Fruit fly (Drosophila melanogaster) whole organism, embryonic: ENCODE results near the gene CG8119.

Experiments
- Ada2b ChIP-seq: fragments of 200-800 bp; sonication (Bioruptor generic); IDR thresholded peaks from 2 replicates; pipeline ENCODE4 v1.3.6; 2022; ENCODE audit warnings: missing biosample characterization, missing genetic modification characterization
- B-H2 ChIP-seq: fragments of 200-800 bp; sonication (Bioruptor generic); optimal IDR thresholded peaks from 2 replicates; lab custom pipeline; 2018; ENCODE audit warnings: missing biosample characterization, mild to moderate bottlenecking, missing genetic modification characterization
- CG10462 ChIP-seq: fragments of 200-800 bp; sonication (Bioruptor generic); optimal IDR thresholded peaks from 2 replicates; lab custom pipeline; 2016; ENCODE audit warnings: missing biosample characterization, missing genetic modification characterization
- CG10654 ChIP-seq: fragments of 200-800 bp; sonication (Bioruptor generic); optimal IDR thresholded peaks from 2 replicates; lab custom pipeline; 2016; ENCODE audit warnings: missing biosample characterization, missing genetic modification characterization
- CG10979 ChIP-seq: fragments of 200-800 bp; sonication (Bioruptor generic); optimal IDR thresholded peaks from 2 replicates; lab custom pipeline; 2018; ENCODE audit warnings: missing biosample characterization, mild to moderate bottlenecking, missing genetic modification characterization, moderate library complexity
- CG11093 ChIP-seq: fragments of 200-800 bp; sonication (Bioruptor generic); IDR thresholded peaks from 3 replicates; pipeline ENCODE4 v1.3.6; 2022; ENCODE audit warnings: missing biosample characterization, missing genetic modification characterization
- CG11504 ChIP-seq: fragments of 200-800 bp; sonication (Bioruptor generic); optimal IDR thresholded peaks from 3 replicates; lab custom pipeline; 2019; ENCODE audit warnings: missing biosample characterization, mild to moderate bottlenecking, missing genetic modification characterization, moderate library complexity
- CG13123 ChIP-seq: fragments of 200-800 bp; sonication (Bioruptor generic); optimal IDR thresholded peaks from 2 replicates; lab custom pipeline; 2016; ENCODE audit warnings: missing biosample characterization, missing genetic modification characterization
- CG1603 ChIP-seq: fragments of 200-800 bp; sonication (Bioruptor generic); optimal IDR thresholded peaks from 2 replicates; lab custom pipeline; 2019; ENCODE audit warnings: missing biosample characterization, mild to moderate bottlenecking, missing genetic modification characterization, moderate library complexity
- CG18599 ChIP-seq: fragments of 200-800 bp; sonication (Bioruptor generic); optimal IDR thresholded peaks from 3 replicates; lab custom pipeline; 2017; ENCODE audit warnings: missing biosample characterization, missing genetic modification characterization, mild to moderate bottlenecking, moderate library complexity, missing genetic modification reagents
- CG18764 ChIP-seq: fragments of 200-800 bp; sonication (Bioruptor generic); optimal IDR thresholded peaks from 3 replicates; lab custom pipeline; 2016; ENCODE audit warnings: missing biosample characterization, missing genetic modification characterization
- CG2120 ChIP-seq: fragments of 200-800 bp; sonication (Bioruptor generic); optimal IDR thresholded peaks from 3 replicates; lab custom pipeline; 2016; ENCODE audit warnings: missing biosample characterization, missing genetic modification characterization
- CG30403 ChIP-seq: fragments of 200-800 bp; sonication (Bioruptor generic); optimal IDR thresholded peaks from 3 replicates; lab custom pipeline; 2016; ENCODE audit warnings: missing biosample characterization, missing genetic modification characterization
- CG3065 ChIP-seq: fragments of 200-800 bp; sonication (Bioruptor generic); optimal IDR thresholded peaks from 2 replicates; lab custom pipeline; 2016; ENCODE audit warnings: missing biosample characterization, missing genetic modification characterization
- CG3726 ChIP-seq: fragments of 200-800 bp; sonication (Bioruptor generic); IDR thresholded peaks from 3 replicates; pipeline ENCODE4, ENCODE4 v1.3.6; 2022; ENCODE audit warnings: missing biosample characterization, missing genetic modification characterization
- CG4424 ChIP-seq: fragments of 200-800 bp; sonication (Bioruptor generic); optimal IDR thresholded peaks from 3 replicates; lab custom pipeline; 2016; ENCODE audit warnings: missing biosample characterization, missing genetic modification characterization
- CG7987 ChIP-seq: fragments of 200-800 bp; sonication (Bioruptor generic); optimal IDR thresholded peaks from 2 replicates; lab custom pipeline; 2018; ENCODE audit warnings: missing biosample characterization, mild to moderate bottlenecking, missing genetic modification characterization, moderate library complexity
- CG8290 ChIP-seq, 3 experiments: fragments of 200-800 bp; sonication (Bioruptor generic); optimal IDR thresholded peaks; 2 replicates each; lab custom pipeline; 2016 to 2019; ENCODE audit warnings: missing biosample characterization in 3 of 3, missing genetic modification characterization in 3 of 3, mild to moderate bottlenecking in 2 of 3, moderate library complexity in 1 of 3
- CG8765 ChIP-seq: fragments of 200-800 bp; sonication (Bioruptor generic); IDR thresholded peaks from 2 replicates; pipeline ENCODE4 v1.3.6; 2022; ENCODE audit warnings: missing biosample characterization, missing genetic modification characterization
- CG9797 ChIP-seq: fragments of 200-800 bp; sonication (Bioruptor generic); optimal IDR thresholded peaks from 3 replicates; lab custom pipeline; 2018; ENCODE audit warnings: missing biosample characterization, mild to moderate bottlenecking, missing genetic modification characterization
- CrebB ChIP-seq: fragments of 200-800 bp; sonication (Bioruptor generic); optimal IDR thresholded peaks from 3 replicates; lab custom pipeline; 2018; ENCODE audit warnings: missing biosample characterization, mild to moderate bottlenecking, missing genetic modification characterization
- Dbx ChIP-seq: fragments of 200-800 bp; sonication (Bioruptor generic); IDR thresholded peaks from 3 replicates; pipeline ENCODE4 v1.3.6; 2022; ENCODE audit warnings: missing biosample characterization, missing genetic modification characterization
- Dfd ChIP-seq, 2 experiments: fragments of >200 bp; optimal IDR thresholded peaks; 2 replicates each; lab custom pipeline; 2017; ENCODE audit warnings: missing biosample characterization in 2 of 2, missing genetic modification characterization in 2 of 2
- Dip2 ChIP-seq: fragments of 200-800 bp; sonication (Bioruptor generic); IDR thresholded peaks from 2 replicates; pipeline ENCODE4 v1.3.6; 2022; ENCODE audit warnings: missing biosample characterization, missing genetic modification characterization
- GATAe ChIP-seq: fragments of 200-800 bp; sonication (Bioruptor generic); conservative IDR thresholded peaks from 2 replicates; pipeline ENCODE4 v1.3.6; 2022; ENCODE audit warnings: missing biosample characterization, missing genetic modification characterization
- HLHmδ ChIP-seq: fragments of 200-800 bp; sonication (Bioruptor generic); optimal IDR thresholded peaks from 2 replicates; lab custom pipeline; 2018; ENCODE audit warnings: missing biosample characterization, mild to moderate bottlenecking, missing genetic modification characterization, moderate library complexity
- Hr78 ChIP-seq, 2 experiments: fragments of 200-800 bp in 1 of 2; fragments of >200 bp in 1 of 2; sonication (Bioruptor generic) in 1 of 2; optimal IDR thresholded peaks; 2 replicates each; lab custom pipeline; 2017 to 2019; ENCODE audit warnings: missing biosample characterization in 2 of 2, missing genetic modification characterization in 2 of 2, mild to moderate bottlenecking in 1 of 2, moderate library complexity in 1 of 2
- Oaz ChIP-seq: fragments of 200-800 bp; sonication (Bioruptor generic); IDR thresholded peaks from 2 replicates; pipeline ENCODE4 v1.3.6; 2022; ENCODE audit warnings: missing biosample characterization, missing genetic modification characterization
- Opbp ChIP-seq: fragments of 200-800 bp; sonication (Bioruptor generic); IDR thresholded peaks from 3 replicates; pipeline ENCODE4 v1.3.6; 2022; ENCODE audit warnings: missing biosample characterization, missing genetic modification characterization; ENCODE audit not compliant: partially characterized antibody
- TFAM ChIP-seq: fragments of 200-800 bp; sonication (Bioruptor generic); optimal IDR thresholded peaks from 2 replicates; lab custom pipeline; 2017; ENCODE audit warnings: missing biosample characterization, missing genetic modification characterization, inconsistent platforms
- ato ChIP-seq: fragments of 200-800 bp; sonication (Bioruptor generic); IDR thresholded peaks from 2 replicates; pipeline ENCODE4 v1.3.6; 2022; ENCODE audit warnings: missing biosample characterization, missing genetic modification characterization; ENCODE audit not compliant: partially characterized antibody
- az2 ChIP-seq: fragments of 200-800 bp; sonication (Bioruptor generic); optimal IDR thresholded peaks from 3 replicates; lab custom pipeline; 2016; ENCODE audit warnings: missing biosample characterization, missing genetic modification characterization
- cwo ChIP-seq: fragments of 200-800 bp; sonication (Bioruptor generic); optimal IDR thresholded peaks from 3 replicates; lab custom pipeline; 2017; ENCODE audit warnings: missing biosample characterization, missing genetic modification characterization, mild to moderate bottlenecking, moderate library complexity, missing genetic modification reagents
- en ChIP-seq: fragments of 200-800 bp; sonication (Bioruptor generic); optimal IDR thresholded peaks from 2 replicates; lab custom pipeline; 2016; ENCODE audit warnings: missing biosample characterization, missing genetic modification characterization
- fd102C ChIP-seq: fragments of 200-800 bp; sonication (Bioruptor generic); optimal IDR thresholded peaks from 2 replicates; lab custom pipeline; 2018; ENCODE audit warnings: missing biosample characterization, mild to moderate bottlenecking, missing genetic modification characterization, moderate library complexity
- fd3F ChIP-seq: fragments of 200-800 bp; sonication (Bioruptor generic); optimal IDR thresholded peaks from 2 replicates; lab custom pipeline; 2018; ENCODE audit warnings: missing biosample characterization, mild to moderate bottlenecking, missing genetic modification characterization, moderate library complexity
- fd96Cb ChIP-seq: fragments of 200-800 bp; sonication (Bioruptor generic); optimal IDR thresholded peaks from 2 replicates; lab custom pipeline; 2018; ENCODE audit warnings: missing biosample characterization, mild to moderate bottlenecking, missing genetic modification characterization, moderate library complexity
- kah ChIP-seq: fragments of 200-800 bp; sonication (Bioruptor generic); optimal IDR thresholded peaks from 2 replicates; lab custom pipeline; 2018; ENCODE audit warnings: missing biosample characterization, mild to moderate bottlenecking, missing genetic modification characterization
- lilli ChIP-seq: fragments of 200-800 bp; sonication (Bioruptor generic); optimal IDR thresholded peaks from 3 replicates; lab custom pipeline; 2016; ENCODE audit warnings: missing biosample characterization, missing genetic modification characterization
- maf-S ChIP-seq: fragments of 200-800 bp; sonication (Bioruptor generic); optimal IDR thresholded peaks from 2 replicates; lab custom pipeline; 2016; ENCODE audit warnings: missing biosample characterization, missing genetic modification characterization
- nom ChIP-seq: fragments of 200-800 bp; sonication (Bioruptor generic); optimal IDR thresholded peaks from 2 replicates; lab custom pipeline; 2017; ENCODE audit warnings: missing biosample characterization, missing genetic modification characterization, mild to moderate bottlenecking, moderate library complexity, missing genetic modification reagents
- peb ChIP-seq: fragments of 200-800 bp; sonication (Bioruptor generic); IDR thresholded peaks from 2 replicates; pipeline ENCODE4 v1.3.6; 2022; ENCODE audit warnings: missing biosample characterization, missing genetic modification characterization
- prd ChIP-seq, 3 experiments: fragments of >200 bp in 2 of 3; fragments of 200-800 bp in 1 of 3; sonication (Bioruptor generic) in 1 of 3; optimal IDR thresholded peaks in 2 of 3; IDR thresholded peaks in 1 of 3; 2 replicates in 2 of 3; 3 replicates in 1 of 3; pipeline versions ENCODE4 v1.3.6 to Lab custom; 2017 to 2022; ENCODE audit warnings: missing biosample characterization in 1 of 3, missing genetic modification characterization in 1 of 3
- ranshi ChIP-seq: fragments of 200-800 bp; sonication (Bioruptor generic); IDR thresholded peaks from 2 replicates; pipeline ENCODE4 v1.3.6; 2022; ENCODE audit warnings: missing biosample characterization, missing genetic modification characterization
- schlank ChIP-seq: fragments of 200-800 bp; sonication (Bioruptor generic); optimal IDR thresholded peaks from 2 replicates; lab custom pipeline; 2018; ENCODE audit warnings: missing biosample characterization, mild to moderate bottlenecking, missing genetic modification characterization
- slou ChIP-seq: fragments of 200-800 bp; sonication (Bioruptor generic); optimal IDR thresholded peaks from 3 replicates; lab custom pipeline; 2016; ENCODE audit warnings: missing biosample characterization, missing genetic modification characterization
- so ChIP-seq: fragments of 200-800 bp; sonication (Bioruptor generic); IDR thresholded peaks from 3 replicates; pipeline ENCODE4 v1.3.6; 2022; ENCODE audit warnings: missing biosample characterization, missing genetic modification characterization
- tgo ChIP-seq: fragments of 200-800 bp; sonication (Bioruptor generic); IDR thresholded peaks from 3 replicates; pipeline ENCODE4 v1.3.6; 2022; ENCODE audit warnings: missing biosample characterization, missing genetic modification characterization
- zen2 ChIP-seq: fragments of 200-800 bp; sonication (Bioruptor generic); IDR thresholded peaks from 3 replicates; pipeline ENCODE4 v1.3.6; 2022; ENCODE audit warnings: missing biosample characterization, missing genetic modification characterization; ENCODE audit not compliant: partially characterized antibody

CG8119 gene

dm6 chrX:15622970-15623402 lies 39.4 kb upstream of the CG8119 start (continued):
- TF ChIP-seq Dfd (GFP tag; optimal IDR thresholded peaks at IDR 0.05; lab: Kevin White, UChicago) (no peak), CG8290 (GFP tag; optimal IDR thresholded peaks at IDR 0.05; lab: Kevin White, UChicago) (peak; percentile 7), CG8290 (tag; optimal IDR thresholded peaks at IDR 0.05; lab: Kevin White, UChicago) (peak in 1 of 2 experiments; percentile 95), CG8765 (GFP tag; lab: Robert Waterston, UW) (no peak), fd102C (GFP tag; lab: Kevin White, UChicago) (no peak), CG7987 (GFP tag; lab: Kevin White, UChicago) (peak; percentile 33), fd96Cb (tag; lab: Kevin White, UChicago) (peak; percentile 80), Opbp (no peak), B-H2 (no peak), maf-S (GFP tag; lab: Kevin White, UChicago) (peak; percentile 56), CG9797 (GFP tag; lab: Kevin White, UChicago) (no peak), TFAM (GFP tag; lab: Kevin White, UChicago) (no peak), nom (GFP tag; lab: Kevin White, UChicago) (peak; percentile 84), slou (GFP tag; lab: Kevin White, UChicago) (peak; percentile 55), Dbx (GFP tag; lab: Robert Waterston, UW) (peak; percentile 89), CG3726 (peak; percentile 79), so (peak; percentile 85), CG11504 (tag; lab: Kevin White, UChicago) (peak; percentile 89), CG10654 (GFP tag; lab: Kevin White, UChicago) (peak; percentile 56), CG30403 (GFP tag; lab: Kevin White, UChicago) (peak; percentile 78), Hr78 (GFP tag; optimal IDR thresholded peaks at IDR 0.05; lab: Kevin White, UChicago) (peak in 1 of 2 experiments; percentile 41), en (GFP tag; lab: Kevin White, UChicago) (peak; percentile 58), cwo (peak; percentile 72), CG1603 (peak; percentile 85), CG2120 (peak; percentile 84), CG4424 (peak; percentile 69), schlank (tag; lab: Kevin White, UChicago) (peak; percentile 49), CG10462 (GFP tag; lab: Kevin White, UChicago) (peak; percentile 39), CG11093 (GFP tag; lab: Robert Waterston, UW) (peak; percentile 79), CrebB (tag; lab: Kevin White, UChicago) (peak; percentile 54), zen2 (GFP tag; lab: Robert Waterston, UW) (no peak), kah (GFP tag; lab: Kevin White, UChicago) (peak; percentile 26), Dip2 (GFP tag; lab: Robert Waterston, UW) (no peak), ato (no peak), CG18764 (GFP tag; lab: Kevin White, UChicago) (peak; percentile 66), tgo (peak; percentile 87), Oaz (GFP tag; lab: Robert Waterston, UW) (peak; percentile 50; the same call in 1 of the 2 replicates), Ada2b (GFP tag; lab: Robert Waterston, UW) (peak; percentile 91), CG18599 (GFP tag; lab: Kevin White, UChicago) (peak; percentile 81), GATAe (GFP tag; lab: Robert Waterston, UW) (no peak; the same call in 1 of the 2 replicates), CG3065 (GFP tag; lab: Kevin White, UChicago) (peak; percentile 8), ranshi (GFP tag; lab: Robert Waterston, UW) (peak; percentile 90), fd3F (GFP tag; lab: Kevin White, UChicago) (peak; percentile 68), peb (peak; percentile 41; the same call in 1 of the 2 replicates), CG13123 (GFP tag; lab: Kevin White, UChicago) (peak; percentile 22), lilli (peak; percentile 76), prd (optimal IDR thresholded peaks at IDR 0.05; lab: Kevin White, UChicago) (no peak), prd (GFP tag; IDR thresholded peaks at IDR 0.05; lab: Robert Waterston, UW) (peak; percentile 90), CG10979 (tag; lab: Kevin White, UChicago) (peak; percentile 70), HLHmδ (no peak), az2 (GFP tag; lab: Kevin White, UChicago) (peak; percentile 71)
